Fruit fly (Drosophila melanogaster) whole organism, prepupa: ENCODE measurements around the gene Rsph3.

Experiments used
- Blimp-1 ChIP-seq: fragments of 200-800 bp; sonication (Bioruptor generic); optimal IDR thresholded peaks from 3 replicates; lab custom pipeline; 2017; ENCODE audit warnings: missing biosample characterization, missing genetic modification characterization, mild to moderate bottlenecking, moderate library complexity, missing genetic modification reagents
- CG10631 ChIP-seq: fragments of 200-800 bp; sonication (Bioruptor generic); optimal IDR thresholded peaks from 2 replicates; lab custom pipeline; 2016; ENCODE audit warnings: missing biosample characterization, missing genetic modification characterization
- CG10669 ChIP-seq: fragments of 200-800 bp; sonication (Bioruptor generic); optimal IDR thresholded peaks from 3 replicates; lab custom pipeline; 2018; ENCODE audit warnings: missing biosample characterization, mild to moderate bottlenecking, missing genetic modification characterization, moderate library complexity
- CG11762 ChIP-seq: fragments of 200-800 bp; sonication (Bioruptor generic); optimal IDR thresholded peaks from 3 replicates; lab custom pipeline; 2016; ENCODE audit warnings: missing biosample characterization, missing genetic modification characterization; ENCODE audit not compliant: insufficient read depth
- CG11902 ChIP-seq: fragments of 200-800 bp; sonication (Bioruptor generic); optimal IDR thresholded peaks from 3 replicates; lab custom pipeline; 2016; ENCODE audit warnings: missing biosample characterization, missing genetic modification characterization
- CG15336 ChIP-seq: fragments of 200-800 bp; sonication (Bioruptor generic); IDR thresholded peaks from 2 replicates; pipeline ENCODE4 v1.3.6; 2022; ENCODE audit warnings: missing biosample characterization, missing genetic modification characterization
- CG1621 ChIP-seq: fragments of 200-800 bp; sonication (Bioruptor generic); optimal IDR thresholded peaks from 3 replicates; lab custom pipeline; 2018; ENCODE audit warnings: missing biosample characterization, mild to moderate bottlenecking, missing genetic modification characterization
- CG3032 ChIP-seq: fragments of 200-800 bp; optimal IDR thresholded peaks from 2 replicates; lab custom pipeline; 2019; ENCODE audit warnings: missing biosample characterization, mild to moderate bottlenecking, missing genetic modification characterization, moderate library complexity
- CG31627 ChIP-seq: fragments of 200-800 bp; sonication (Bioruptor generic); optimal IDR thresholded peaks from 3 replicates; lab custom pipeline; 2016; ENCODE audit warnings: missing biosample characterization, missing genetic modification characterization
- CG34406 ChIP-seq: fragments of 200-800 bp; sonication (Bioruptor generic); optimal IDR thresholded peaks from 3 replicates; lab custom pipeline; 2016; ENCODE audit warnings: missing biosample characterization, missing genetic modification characterization
- CG3919 ChIP-seq: fragments of 200-800 bp; sonication (Bioruptor generic); optimal IDR thresholded peaks from 3 replicates; lab custom pipeline; 2016; ENCODE audit warnings: missing biosample characterization, missing genetic modification characterization
- CG4318 ChIP-seq: fragments of 200-800 bp; sonication (Bioruptor generic); optimal IDR thresholded peaks from 3 replicates; lab custom pipeline; 2017; ENCODE audit warnings: missing biosample characterization, mild to moderate bottlenecking, missing genetic modification characterization
- CG6163 ChIP-seq: fragments of 200-800 bp; sonication (Bioruptor generic); IDR thresholded peaks from 3 replicates; pipeline ENCODE4 v1.3.6; 2022; ENCODE audit warnings: missing biosample characterization, missing genetic modification characterization
- CG6792 ChIP-seq: fragments of 200-800 bp; sonication (Bioruptor generic); optimal IDR thresholded peaks from 3 replicates; lab custom pipeline; 2016; ENCODE audit warnings: missing biosample characterization, missing genetic modification characterization
- CG6808 ChIP-seq: fragments of 200-800 bp; sonication (Bioruptor generic); optimal IDR thresholded peaks from 3 replicates; lab custom pipeline; 2017; ENCODE audit warnings: missing biosample characterization, missing genetic modification characterization, mild to moderate bottlenecking, moderate library complexity, missing genetic modification reagents
- CG6854 ChIP-seq: fragments of 200-800 bp; sonication (Bioruptor generic); optimal IDR thresholded peaks from 2 replicates; lab custom pipeline; 2017; ENCODE audit warnings: missing biosample characterization, mild to moderate bottlenecking, missing genetic modification characterization
- CG7368 ChIP-seq: fragments of 200-800 bp; sonication (Bioruptor generic); optimal IDR thresholded peaks from 3 replicates; lab custom pipeline; 2016; ENCODE audit warnings: missing biosample characterization, missing genetic modification characterization
- CG8119 ChIP-seq: fragments of 200-800 bp; sonication (Bioruptor generic); IDR thresholded peaks from 3 replicates; pipeline ENCODE4 v1.3.6; 2022; ENCODE audit warnings: missing biosample characterization, missing genetic modification characterization
- CG8319 ChIP-seq: fragments of 200-800 bp; sonication (Bioruptor generic); optimal IDR thresholded peaks from 3 replicates; lab custom pipeline; 2016; ENCODE audit warnings: missing biosample characterization, missing genetic modification characterization
- CG8632 ChIP-seq: fragments of 200-800 bp; sonication (Bioruptor generic); optimal IDR thresholded peaks from 3 replicates; lab custom pipeline; 2016; ENCODE audit warnings: missing biosample characterization, missing genetic modification characterization
- CG9139 ChIP-seq: fragments of 200-800 bp; sonication (Bioruptor generic); optimal IDR thresholded peaks from 3 replicates; lab custom pipeline; 2017; ENCODE audit warnings: missing biosample characterization, mild to moderate bottlenecking, missing genetic modification characterization
- Eip75B ChIP-seq: fragments of 200-800 bp; sonication (Bioruptor generic); optimal IDR thresholded peaks from 3 replicates; lab custom pipeline; 2016; ENCODE audit warnings: missing biosample characterization, missing genetic modification characterization
- Eip78C ChIP-seq: fragments of 200-800 bp; sonication (Bioruptor generic); peaks from one replicate; lab custom pipeline; 2016; ENCODE audit warnings: missing biosample characterization, missing genetic modification characterization
- Eip93F ChIP-seq: fragments of 200-800 bp; sonication (Bioruptor generic); optimal IDR thresholded peaks from 2 replicates; lab custom pipeline; 2016; ENCODE audit warnings: missing biosample characterization, mild to moderate bottlenecking, missing genetic modification characterization
- Ets21C ChIP-seq: fragments of 200-800 bp; sonication (Bioruptor generic); optimal IDR thresholded peaks from 3 replicates; lab custom pipeline; 2016; ENCODE audit warnings: missing biosample characterization, missing genetic modification characterization
- Gug ChIP-seq: fragments of 200-800 bp; sonication (Bioruptor generic); IDR thresholded peaks from 2 replicates; pipeline ENCODE4 v1.3.6; 2022; ENCODE audit warnings: missing biosample characterization, missing genetic modification characterization
- Hr38 ChIP-seq: sonication (Bioruptor generic); optimal IDR thresholded peaks from 2 replicates; lab custom pipeline; 2016; ENCODE audit warnings: missing biosample characterization, missing genetic modification characterization
- Hr4 ChIP-seq: fragments of 200-800 bp; sonication (Bioruptor generic); optimal IDR thresholded peaks from 3 replicates; lab custom pipeline; 2016; ENCODE audit warnings: missing biosample characterization, missing genetic modification characterization
- Lpt ChIP-seq: fragments of 200-800 bp; sonication (Bioruptor generic); optimal IDR thresholded peaks from 3 replicates; lab custom pipeline; 2016; ENCODE audit warnings: missing biosample characterization, missing genetic modification characterization
- Met ChIP-seq: fragments of 200-800 bp; sonication (Bioruptor generic); optimal IDR thresholded peaks from 3 replicates; lab custom pipeline; 2016; ENCODE audit warnings: missing biosample characterization, missing genetic modification characterization
- OdsH ChIP-seq: fragments of 200-800 bp; sonication (Bioruptor generic); optimal IDR thresholded peaks from 3 replicates; lab custom pipeline; 2016; ENCODE audit warnings: missing biosample characterization, missing genetic modification characterization
- Smox ChIP-seq: fragments of 200-800 bp; sonication (Bioruptor generic); optimal IDR thresholded peaks from 3 replicates; lab custom pipeline; 2016; ENCODE audit warnings: missing biosample characterization, missing genetic modification characterization
- Sox15 ChIP-seq: fragments of 200-800 bp; sonication (Bioruptor generic); optimal IDR thresholded peaks from 3 replicates; lab custom pipeline; 2016; ENCODE audit warnings: missing biosample characterization, missing genetic modification characterization
- achi ChIP-seq: fragments of 200-800 bp; sonication (Bioruptor generic); optimal IDR thresholded peaks from 3 replicates; lab custom pipeline; 2016; ENCODE audit warnings: missing biosample characterization, missing genetic modification characterization
- cyc ChIP-seq: fragments of 200-800 bp; sonication (Bioruptor generic); optimal IDR thresholded peaks from 3 replicates; lab custom pipeline; 2016; ENCODE audit warnings: missing biosample characterization, missing genetic modification characterization
- dac ChIP-seq: fragments of 200-800 bp; sonication (Bioruptor generic); optimal IDR thresholded peaks from 2 replicates; lab custom pipeline; 2017; ENCODE audit warnings: missing biosample characterization, mild to moderate bottlenecking, missing genetic modification characterization
- dsx ChIP-seq: fragments of 200-800 bp; optimal IDR thresholded peaks from 3 replicates; lab custom pipeline; 2019; ENCODE audit warnings: missing biosample characterization, mild to moderate bottlenecking, missing genetic modification characterization, moderate library complexity; ENCODE audit not compliant: poor library complexity, severe bottlenecking
- eg ChIP-seq: fragments of 200-800 bp; sonication (Bioruptor generic); IDR thresholded peaks from 3 replicates; pipeline ENCODE4 v1.3.6; 2022; ENCODE audit warnings: missing biosample characterization, missing genetic modification characterization
- esn ChIP-seq: fragments of 200-800 bp; sonication (Bioruptor generic); optimal IDR thresholded peaks from 2 replicates; lab custom pipeline; 2016; ENCODE audit warnings: missing biosample characterization, mild to moderate bottlenecking, missing genetic modification characterization, moderate library complexity
- fkh ChIP-seq: fragments of 200-800 bp; sonication (Bioruptor generic); optimal IDR thresholded peaks from 3 replicates; lab custom pipeline; 2017; ENCODE audit warnings: missing biosample characterization, mild to moderate bottlenecking, missing genetic modification characterization, moderate library complexity
- lz ChIP-seq: fragments of 200-800 bp; sonication (Bioruptor generic); optimal IDR thresholded peaks from 3 replicates; lab custom pipeline; 2016; ENCODE audit warnings: missing biosample characterization, missing genetic modification characterization
- net ChIP-seq: fragments of 200-800 bp; sonication (Bioruptor generic); optimal IDR thresholded peaks from 3 replicates; lab custom pipeline; 2016; ENCODE audit warnings: missing biosample characterization, missing genetic modification characterization
- pdm3 ChIP-seq: fragments of 200-800 bp; sonication (Bioruptor generic); optimal IDR thresholded peaks from 3 replicates; lab custom pipeline; 2016; ENCODE audit warnings: missing biosample characterization, missing genetic modification characterization
- salr ChIP-seq, 2 experiments: fragments of 200-800 bp; sonication (Bioruptor generic); optimal IDR thresholded peaks; 3 replicates each; lab custom pipeline; 2016 to 2018; ENCODE audit warnings: missing biosample characterization in 2 of 2, missing genetic modification characterization in 2 of 2, mild to moderate bottlenecking in 1 of 2
- spab ChIP-seq: fragments of 200-800 bp; sonication (Bioruptor generic); optimal IDR thresholded peaks from 2 replicates; lab custom pipeline; 2017; ENCODE audit warnings: missing biosample characterization, mild to moderate bottlenecking, missing genetic modification characterization, missing genetic modification reagents
- ss ChIP-seq, 2 experiments: fragments of 200-800 bp; sonication (Bioruptor generic); optimal IDR thresholded peaks; 2 replicates in 1 of 2; 3 replicates in 1 of 2; lab custom pipeline; 2017 to 2018; ENCODE audit warnings: mild to moderate bottlenecking in 2 of 2, missing biosample characterization in 2 of 2, missing genetic modification characterization in 2 of 2, moderate library complexity in 1 of 2
- svp ChIP-seq: fragments of 200-800 bp; sonication (Bioruptor generic); peaks from one replicate; lab custom pipeline; 2016; ENCODE audit warnings: missing biosample characterization, missing genetic modification characterization
- vri ChIP-seq: fragments of 200-800 bp; sonication (Bioruptor generic); optimal IDR thresholded peaks from 3 replicates; lab custom pipeline; 2016; ENCODE audit warnings: missing biosample characterization, mild to moderate bottlenecking, missing genetic modification characterization

Gene Rsph3

dm6 chr3L:6763146-6763545 is at the start of gene Rsph3:
Gene Rsph3 (minus strand): TSS chr3L:6763246.
- TF ChIP-seq Blimp-1 (GFP tag; lab: Kevin White, UChicago) (no peak), Hr38 (GFP tag; lab: Kevin White, UChicago) (no peak), vri (GFP tag; lab: Kevin White, UChicago) (no peak)

- TF ChIP-seq net: no peak
- no peak for TF ChIP-seq CG1621 (tag; lab: Kevin White, UChicago)
- TF ChIP-seq, all 60 proteins: peak for 0
Observed at dm6 chr3L:6811106-6811505, 48.1 kb upstream of the Rsph3 start.

- TF ChIP-seq CG6808 (GFP tag; lab: Kevin White, UChicago): peak; percentile 8
- TF ChIP-seq Hr38 (GFP tag; lab: Kevin White, UChicago): no peak
- peak; percentile 9 for TF ChIP-seq pdm3 (GFP tag; lab: Kevin White, UChicago)
- TF ChIP-seq ss (GFP tag; optimal IDR thresholded peaks at IDR 0.05; lab: Kevin White, UChicago): no peak
- peak; percentile 27 for TF ChIP-seq lz (GFP tag; lab: Kevin White, UChicago)
- peak; percentile 38 for TF ChIP-seq spab (GFP tag; lab: Kevin White, UChicago)
- no peak for TF ChIP-seq CG4318
- no peak for TF ChIP-seq Eip75B
- no peak for TF ChIP-seq Gug
- TF ChIP-seq Eip93F: no peak
- no peak for TF ChIP-seq CG6854 (GFP tag; lab: Kevin White, UChicago)
- TF ChIP-seq CG11902: no peak
- TF ChIP-seq CG10669 (GFP tag; lab: Kevin White, UChicago): peak; percentile 28
- TF ChIP-seq CG3919 (GFP tag; lab: Kevin White, UChicago): peak; percentile 45
- TF ChIP-seq dac (GFP tag; lab: Kevin White, UChicago): no peak
- TF ChIP-seq CG8119: no peak
- TF ChIP-seq Smox: peak; percentile 37
- TF ChIP-seq esn (GFP tag; lab: Kevin White, UChicago): peak; percentile 36
- TF ChIP-seq CG34406 (GFP tag; lab: Kevin White, UChicago): no peak
- TF ChIP-seq CG1621 (tag; lab: Kevin White, UChicago): no peak
- TF ChIP-seq eg (GFP tag; lab: Robert Waterston, UW): no peak
- TF ChIP-seq Eip78C: peak; percentile 87
- TF ChIP-seq CG3032 (tag; lab: Kevin White, UChicago): peak; percentile 30
- TF ChIP-seq cyc (GFP tag; lab: Kevin White, UChicago): peak; percentile 50
- TF ChIP-seq fkh (GFP tag; lab: Kevin White, UChicago): no peak
- no peak for TF ChIP-seq Blimp-1 (GFP tag; lab: Kevin White, UChicago)
- no peak for TF ChIP-seq CG6792 (GFP tag; lab: Kevin White, UChicago)
- TF ChIP-seq CG6163: peak; percentile 49; the same call in 1 of the 3 replicates
- peak; percentile 43 for TF ChIP-seq vri (GFP tag; lab: Kevin White, UChicago)
- TF ChIP-seq CG9139 (GFP tag; lab: Kevin White, UChicago): no peak
- no peak for TF ChIP-seq CG8319 (GFP tag; lab: Kevin White, UChicago)
- TF ChIP-seq CG10631 (GFP tag; lab: Kevin White, UChicago): peak; percentile 36
- no peak for TF ChIP-seq Ets21C (GFP tag; lab: Kevin White, UChicago)
- peak; percentile 32 for TF ChIP-seq CG31627 (GFP tag; lab: Kevin White, UChicago)
- TF ChIP-seq CG8632 (GFP tag; lab: Kevin White, UChicago): peak; percentile 23
- TF ChIP-seq CG7368 (GFP tag; lab: Kevin White, UChicago): no peak
- TF ChIP-seq CG11762 (GFP tag; lab: Kevin White, UChicago): peak; percentile 17
- TF ChIP-seq OdsH (GFP tag; lab: Kevin White, UChicago): peak; percentile 14
- TF ChIP-seq Met (GFP tag; lab: Kevin White, UChicago): peak; percentile 49
- TF ChIP-seq dsx (GFP tag; lab: Kevin White, UChicago): peak; percentile 32
- TF ChIP-seq achi (GFP tag; lab: Kevin White, UChicago): peak; percentile 26
- peak; percentile 84 for TF ChIP-seq svp
- TF ChIP-seq CG15336: 0 out of 2 replicates have a peak, but pooled peaks have one; percentile 16
- no peak for TF ChIP-seq Hr4 (GFP tag; lab: Kevin White, UChicago)
- TF ChIP-seq Lpt (GFP tag; lab: Kevin White, UChicago): no peak
- TF ChIP-seq Sox15 (GFP tag; lab: Kevin White, UChicago): no peak
- no peak for TF ChIP-seq salr (GFP tag; optimal IDR thresholded peaks at IDR 0.05; lab: Kevin White, UChicago)
Observed at dm6 chr3L:6809396-6809795, 46.4 kb upstream of the Rsph3 start.
